Worm (Caenorhabditis elegans) whole organism, L4 larva: ENCODE results near the gene fbxa-60.

Experiments
- F10B5.3 ChIP-seq: sonication (generic microtip); optimal IDR thresholded peaks from 2 replicates; lab custom pipeline; 2016; ENCODE audit warnings: mild to moderate bottlenecking, missing genetic modification characterization, missing compliant biosample characterization
- Y75B8A.6 ChIP-seq: fragments of 200-800 bp; sonication (Bioruptor generic); IDR thresholded peaks from 2 replicates; pipeline ENCODE4 v1.3.6; 2022; ENCODE audit warnings: missing genetic modification reagents, missing genetic modification characterization, missing compliant biosample characterization
- aha-1 ChIP-seq: fragments of 150-350 bp; peaks from one replicate; lab custom pipeline; 2014; ENCODE audit warnings: missing biosample characterization, missing genetic modification characterization
- daf-16 ChIP-seq, 3 experiments: sonication (generic microtip); optimal IDR thresholded peaks; 2 replicates each; lab custom pipeline; 2016 to 2017; ENCODE audit warnings: missing genetic modification characterization in 3 of 3, missing genetic modification reagents in 3 of 3, mild to moderate bottlenecking in 2 of 3, missing compliant biosample characterization in 2 of 3, missing biosample characterization in 1 of 3, moderate library complexity in 1 of 3
- dve-1 ChIP-seq: sonication (generic microtip); optimal IDR thresholded peaks from 2 replicates; lab custom pipeline; 2017; ENCODE audit warnings: antibody characterized with exemption, mild to moderate bottlenecking, missing genetic modification characterization, missing compliant biosample characterization; ENCODE audit not compliant: insufficient read depth
- hif-1 ChIP-seq, 2 experiments: sonication (generic microtip); optimal IDR thresholded peaks; 2 replicates each; lab custom pipeline; 2016 to 2017; ENCODE audit warnings: missing compliant biosample characterization in 2 of 2, missing genetic modification characterization in 2 of 2, missing genetic modification reagents in 2 of 2, missing genotype in 2 of 2, mild to moderate bottlenecking in 1 of 2
- lin-1 ChIP-seq: fragments of 200-800 bp; sonication (Bioruptor generic); IDR thresholded peaks from 2 replicates; pipeline ENCODE4 v1.3.6; 2022; ENCODE audit warnings: missing genetic modification reagents, missing genetic modification characterization, missing compliant biosample characterization
- lin-13 ChIP-seq: fragments of 150-350 bp; optimal IDR thresholded peaks from 2 replicates; lab custom pipeline; 2014; ENCODE audit warnings: missing biosample characterization, missing genetic modification reagents, missing genetic modification characterization
- lin-29 ChIP-seq: fragments of 200-800 bp; sonication (Bioruptor generic); IDR thresholded peaks from 2 replicates; pipeline ENCODE4 v1.3.6; 2022; ENCODE audit warnings: missing genetic modification reagents, missing genetic modification characterization, missing compliant biosample characterization
- pha-4 ChIP-seq, 2 experiments: fragments of 150-350 bp in 1 of 2; fragments of 200-800 bp in 1 of 2; sonication (Bioruptor generic) in 1 of 2; IDR thresholded peaks in 1 of 2; optimal IDR thresholded peaks in 1 of 2; 2 replicates each; pipeline versions ENCODE4 v1.3.6 to Lab custom; 2014 to 2022; ENCODE audit warnings: missing genetic modification characterization in 2 of 2, missing genetic modification reagents in 2 of 2, missing biosample characterization in 1 of 2, missing compliant biosample characterization in 1 of 2
- unc-62 ChIP-seq, 3 experiments: fragments of 150-350 bp in 1 of 3; sonication (generic microtip); optimal IDR thresholded peaks in 2 of 3; peaks in 1 of 3; 1 replicate in 1 of 3; 2 replicates in 2 of 3; lab custom pipeline; 2014 to 2017; ENCODE audit warnings: missing biosample characterization in 3 of 3, missing genetic modification characterization in 3 of 3, missing genetic modification reagents in 3 of 3, missing genotype in 1 of 3

Gene fbxa-60

ce11 chrIII:896904-897303, 49.2 kb downstream of the fbxa-60 start:
- TF ChIP-seq unc-62 (GFP tag; optimal IDR thresholded peaks at IDR 0.05 in 1 of 2; lab: Kevin White, UChicago) (peak in 1 of 2 experiments; percentile 98), unc-62 (tag; optimal IDR thresholded peaks at IDR 0.05; lab: Kevin White, UChicago) (no peak), pha-4 (GFP tag; IDR thresholded peaks at IDR 0.05; lab: Robert Waterston, UW) (no peak), pha-4 (tag; optimal IDR thresholded peaks at IDR 0.05; lab: Kevin White, UChicago) (no peak), hif-1 (tag; optimal IDR thresholded peaks at IDR 0.05; lab: Kevin White, UChicago) (no peak), dve-1 (tag; lab: Kevin White, UChicago) (no peak), lin-29 (no peak), lin-1 (GFP tag; lab: Robert Waterston, UW) (no peak), lin-13 (GFP tag; lab: Kevin White, UChicago) (no peak), F10B5.3 (tag; lab: Kevin White, UChicago) (no peak)

ce11 chrIII:895525-895924, 50.6 kb downstream of the fbxa-60 start, which contains the start of the genes ztf-18 and F23H11.2:
Gene ztf-18, minus strand, starts transcription at chrIII:895712.
Gene F23H11.2, plus strand, starts transcription at chrIII:895747.
- TF ChIP-seq daf-16 (GFP tag; optimal IDR thresholded peaks at IDR 0.05; lab: Kevin White, UChicago) (no peak), daf-16 (tag; optimal IDR thresholded peaks at IDR 0.05; lab: Kevin White, UChicago) (peak; percentile 13), Y75B8A.6 (GFP tag; lab: Robert Waterston, UW) (no peak), aha-1 (no peak)
